Worm (Caenorhabditis elegans) whole organism, early embryonic: ENCODE measurements around the gene unc-112.

Source experiments
- B0310.2 ChIP-seq: sonication (generic microtip); optimal IDR thresholded peaks from 2 replicates; lab custom pipeline; 2016; ENCODE audit warnings: mild to moderate bottlenecking, missing genetic modification characterization, missing compliant biosample characterization
- aly-1 ChIP-seq: sonication (generic microtip); optimal IDR thresholded peaks from 2 replicates; lab custom pipeline; 2016; ENCODE audit warnings: missing genetic modification characterization, missing compliant biosample characterization
- ama-1 ChIP-seq: fragments of 150-350 bp; optimal IDR thresholded peaks from 2 replicates; lab custom pipeline; 2014
- ceh-13 ChIP-seq: fragments of 200-800 bp; sonication (Bioruptor generic); optimal IDR thresholded peaks from 2 replicates; lab custom pipeline; 2018; ENCODE audit warnings: mild to moderate bottlenecking, missing genetic modification characterization, missing compliant biosample characterization
- ceh-36 ChIP-seq: sonication (generic microtip); optimal IDR thresholded peaks from 2 replicates; lab custom pipeline; 2016; ENCODE audit warnings: missing genetic modification characterization, inconsistent platforms, missing compliant biosample characterization
- flt-1 ChIP-seq: fragments of 200-800 bp; sonication (Bioruptor generic); IDR thresholded peaks from 2 replicates; pipeline ENCODE4 v1.3.6; 2022; ENCODE audit warnings: missing genetic modification characterization, missing compliant biosample characterization
- hmg-4 ChIP-seq: fragments of 200-800 bp; sonication (Bioruptor generic); optimal IDR thresholded peaks from 2 replicates; lab custom pipeline; 2018; ENCODE audit warnings: mild to moderate bottlenecking, missing genetic modification characterization, missing compliant biosample characterization
- hnd-1 ChIP-seq: sonication (generic microtip); optimal IDR thresholded peaks from 2 replicates; lab custom pipeline; 2016; ENCODE audit warnings: missing genetic modification characterization, missing compliant biosample characterization
- pes-1 ChIP-seq: fragments of 200-800 bp; sonication (Bioruptor generic); IDR thresholded peaks from 2 replicates; pipeline ENCODE4 v1.3.6; 2022; ENCODE audit warnings: missing genetic modification reagents, missing genetic modification characterization, missing compliant biosample characterization
- scrt-1 ChIP-seq: fragments of 200-800 bp; sonication (Bioruptor generic); IDR thresholded peaks from 2 replicates; pipeline ENCODE4 v1.3.6; 2022; ENCODE audit warnings: missing genetic modification characterization, missing compliant biosample characterization
- tbx-11 ChIP-seq: fragments of 200-800 bp; sonication (Bioruptor generic); IDR thresholded peaks from 2 replicates; pipeline ENCODE4 v1.3.6; 2022; ENCODE audit warnings: missing genetic modification characterization, missing compliant biosample characterization
- tbx-37 ChIP-seq: fragments of 200-800 bp; sonication (Bioruptor generic); conservative IDR thresholded peaks from 2 replicates; pipeline ENCODE4 v1.3.6; 2022; ENCODE audit warnings: missing genetic modification reagents, missing genetic modification characterization, missing compliant biosample characterization
- tra-4 ChIP-seq: sonication (generic microtip); optimal IDR thresholded peaks from 2 replicates; lab custom pipeline; 2017; ENCODE audit warnings: missing genetic modification characterization, missing compliant biosample characterization

- no peak for TF ChIP-seq B0310.2 (tag; lab: Kevin White, UChicago)
- TF ChIP-seq ceh-36: no peak
- no peak for TF ChIP-seq flt-1 (GFP tag; lab: Robert Waterston, UW)
- TF ChIP-seq ama-1 (lab: Kevin White, UChicago): no peak
- TF ChIP-seq pes-1: no peak
- TF ChIP-seq scrt-1 (GFP tag; lab: Robert Waterston, UW): no peak
- no peak for TF ChIP-seq tbx-37 (GFP tag; lab: Robert Waterston, UW)
- no peak for TF ChIP-seq ceh-13 (GFP tag; lab: Kevin White, UChicago)
- TF ChIP-seq tbx-11 (GFP tag; lab: Robert Waterston, UW): no peak
- TF ChIP-seq hnd-1 (tag; lab: Kevin White, UChicago): no peak
- TF ChIP-seq tra-4: no peak
- no peak for TF ChIP-seq hmg-4 (GFP tag; lab: Kevin White, UChicago)
- TF ChIP-seq aly-1: no peak
Measured at ce11 chrV:14648825-14649224, 47.6 kb downstream of the unc-112 start.
